Worm (Caenorhabditis elegans): ENCODE results near the gene K02D10.8.

The K02D10.8 gene

ce11 chrIII:8782080-8782479 is 4.1 kb upstream of the K02D10.8 start:
- TF ChIP-seq ceh-82 (tag; optimal IDR thresholded peaks at IDR 0.05) (no peak), Y48G9A.11 (GFP tag; IDR thresholded peaks at IDR 0.05) (no peak), unc-62 (GFP tag; optimal IDR thresholded peaks at IDR 0.05 in 1 of 2) (peak in 1 of 2 experiments; percentile 93), unc-62 (tag; optimal IDR thresholded peaks at IDR 0.05) (no peak), T26A8.4 (GFP tag; IDR thresholded peaks at IDR 0.05) (no peak), lsy-2 (tag; optimal IDR thresholded peaks at IDR 0.05) (peak in 1 of 2 experiments; percentile 47), mep-1 (tag; optimal IDR thresholded peaks at IDR 0.05) (no peak), mdl-1 (tag; optimal IDR thresholded peaks at IDR 0.05) (peak in 1 of 2 experiments; percentile 45), hlh-30 (tag; optimal IDR thresholded peaks at IDR 0.05; ENCODE audit: insufficient read depth) (peak; percentile 52), nhr-48 (tag; optimal IDR thresholded peaks at IDR 0.05) (no peak), madf-5 (GFP tag; IDR thresholded peaks at IDR 0.05) (no peak), lin-13 (GFP tag; optimal IDR thresholded peaks at IDR 0.05) (no peak), dmd-9 (GFP tag; IDR thresholded peaks at IDR 0.05) (no peak), rbr-2 (tag; optimal IDR thresholded peaks at IDR 0.05) (peak; percentile 1), ZK546.5 (tag; optimal IDR thresholded peaks at IDR 0.05) (no peak), aha-1 (tag) (no peak), snpc-4 (tag; optimal IDR thresholded peaks at IDR 0.05) (no peak), hlh-11 (tag; optimal IDR thresholded peaks at IDR 0.05) (peak; percentile 2), dmd-6 (GFP tag; IDR thresholded peaks at IDR 0.05) (0 out of 2 replicates have a peak, but pooled peaks have one; percentile 20), nhr-28 (tag; optimal IDR thresholded peaks at IDR 0.05) (no peak), Y5F2A.4 (GFP tag; optimal IDR thresholded peaks at IDR 0.05) (no peak), snpc-1.2 (GFP tag; IDR thresholded peaks at IDR 0.05) (no peak), ceh-44 (GFP tag; IDR thresholded peaks at IDR 0.05) (no peak), ceh-20 (GFP tag; IDR thresholded peaks at IDR 0.05) (no peak), D1046.2 (GFP tag; IDR thresholded peaks at IDR 0.05) (no peak), ZK337.2 (GFP tag; IDR thresholded peaks at IDR 0.05) (no peak), daf-8 (GFP tag; IDR thresholded peaks at IDR 0.05) (no peak), lin-15B (tag; optimal IDR thresholded peaks at IDR 0.05) (no peak), nhr-41 (GFP tag; IDR thresholded peaks at IDR 0.05) (no peak), nhr-11 (tag; optimal IDR thresholded peaks at IDR 0.05) (peak; percentile 4), zag-1 (tag; optimal IDR thresholded peaks at IDR 0.05) (no peak), set-16 (GFP tag; IDR thresholded peaks at IDR 0.05) (no peak), nhr-25 (tag; optimal IDR thresholded peaks at IDR 0.05; ENCODE audit: borderline replicate concordance, insufficient read depth) (no peak), attf-4 (tag; optimal IDR thresholded peaks at IDR 0.05) (no peak), F49E8.2 (tag; optimal IDR thresholded peaks at IDR 0.05; ENCODE audit: borderline replicate concordance) (no peak), hif-1 (tag; optimal IDR thresholded peaks at IDR 0.05) (no peak), hmg-1.1 (GFP tag; IDR thresholded peaks at IDR 0.05) (no peak), zip-11 (GFP tag; IDR thresholded peaks at IDR 0.05) (no peak), daf-19 (GFP tag; conservative IDR thresholded peaks at IDR 0.05) (no peak), dmd-8 (GFP tag; IDR thresholded peaks at IDR 0.05) (no peak), daf-16 (GFP tag; optimal IDR thresholded peaks at IDR 0.05) (peak in 1 of 2 experiments; percentile 4), daf-16 (tag; optimal IDR thresholded peaks at IDR 0.05) (no peak), F37D6.2 (tag; optimal IDR thresholded peaks at IDR 0.05) (no peak), nhr-77 (tag; optimal IDR thresholded peaks at IDR 0.05) (no peak), ama-1 (optimal IDR thresholded peaks at IDR 0.05) (no peak), ztf-7 (tag; optimal IDR thresholded peaks at IDR 0.05) (no peak), sdz-12 (GFP tag; optimal IDR thresholded peaks at IDR 0.05) (no peak), dpl-1 (GFP tag; optimal IDR thresholded peaks at IDR 0.05) (peak; percentile 12)

All from whole organism, L4 larva.